Worm (Caenorhabditis elegans) whole organism, mixed stage, embryonic: ENCODE results near the gene nsph-1.1.

ENCODE experiments used
- M03D4.4 ChIP-seq: sonication (generic microtip); optimal IDR thresholded peaks from 2 replicates; lab custom pipeline; 2017; ENCODE audit warnings: mild to moderate bottlenecking, missing genetic modification characterization, missing compliant biosample characterization
- bed-3 ChIP-seq: fragments of 200-800 bp; sonication (Bioruptor generic); optimal IDR thresholded peaks from 3 replicates; lab custom pipeline; 2018; ENCODE audit warnings: mild to moderate bottlenecking, missing genetic modification characterization, moderate library complexity, missing compliant biosample characterization
- blmp-1 ChIP-seq: fragments of 150-350 bp; optimal IDR thresholded peaks from 2 replicates; lab custom pipeline; 2014; ENCODE audit warnings: missing biosample characterization, missing genetic modification characterization
- ceh-39 ChIP-seq: fragments of 150-350 bp; optimal IDR thresholded peaks from 2 replicates; lab custom pipeline; 2014; ENCODE audit warnings: missing biosample characterization, missing genetic modification characterization
- ceh-43 ChIP-seq: fragments of 200-800 bp; sonication (Bioruptor generic); optimal IDR thresholded peaks from 2 replicates; lab custom pipeline; 2018; ENCODE audit warnings: mild to moderate bottlenecking, missing genetic modification characterization, moderate library complexity, missing compliant biosample characterization
- ceh-83 ChIP-seq: fragments of 200-800 bp; sonication (Bioruptor generic); optimal IDR thresholded peaks from 2 replicates; lab custom pipeline; 2018; ENCODE audit warnings: mild to moderate bottlenecking, missing genetic modification characterization, missing compliant biosample characterization
- ces-1 ChIP-seq: fragments of 150-350 bp; optimal IDR thresholded peaks from 2 replicates; lab custom pipeline; 2014; ENCODE audit warnings: missing biosample characterization, missing genetic modification reagents, missing genetic modification characterization
- cnd-1 ChIP-seq: fragments of 200-800 bp; sonication (Bioruptor generic); optimal IDR thresholded peaks from 2 replicates; lab custom pipeline; 2018; ENCODE audit warnings: mild to moderate bottlenecking, missing genetic modification characterization, missing compliant biosample characterization
- drap-1 ChIP-seq: fragments of 200-800 bp; sonication (Bioruptor generic); optimal IDR thresholded peaks from 3 replicates; lab custom pipeline; 2018; ENCODE audit warnings: mild to moderate bottlenecking, missing genetic modification characterization, missing compliant biosample characterization
- elt-1 ChIP-seq: sonication (generic microtip); optimal IDR thresholded peaks from 2 replicates; lab custom pipeline; 2017; ENCODE audit warnings: missing genetic modification characterization, mild to moderate bottlenecking, missing compliant biosample characterization, antibody characterized with exemption, moderate library complexity, borderline replicate concordance; ENCODE audit not compliant: insufficient read depth
- elt-3 ChIP-seq: fragments of 150-350 bp; optimal IDR thresholded peaks from 2 replicates; lab custom pipeline; 2014; ENCODE audit warnings: missing biosample characterization, missing genetic modification characterization
- flh-1 ChIP-seq: fragments of 200-800 bp; sonication (Bioruptor generic); optimal IDR thresholded peaks from 2 replicates; lab custom pipeline; 2018; ENCODE audit warnings: mild to moderate bottlenecking, missing genetic modification characterization, moderate library complexity, missing compliant biosample characterization
- ham-2 ChIP-seq: fragments of 200-800 bp; sonication (Bioruptor generic); optimal IDR thresholded peaks from 2 replicates; lab custom pipeline; 2018; ENCODE audit warnings: mild to moderate bottlenecking, missing genetic modification characterization, missing compliant biosample characterization
- hlh-1 ChIP-seq: fragments of 150-350 bp; optimal IDR thresholded peaks from 2 replicates; lab custom pipeline; 2014; ENCODE audit warnings: missing biosample characterization, missing genetic modification reagents, missing genetic modification characterization
- lin-13 ChIP-seq: fragments of 150-350 bp; optimal IDR thresholded peaks from 2 replicates; lab custom pipeline; 2014; ENCODE audit warnings: missing biosample characterization, missing genetic modification characterization
- lin-32 ChIP-seq: fragments of 200-800 bp; sonication (Bioruptor generic); optimal IDR thresholded peaks from 2 replicates; lab custom pipeline; 2018; ENCODE audit warnings: mild to moderate bottlenecking, missing genetic modification characterization, missing compliant biosample characterization
- lsy-2 ChIP-seq: fragments of 150-350 bp; optimal IDR thresholded peaks from 2 replicates; lab custom pipeline; 2014; ENCODE audit warnings: missing biosample characterization, missing genetic modification characterization
- mab-5 ChIP-seq: fragments of 150-350 bp; optimal IDR thresholded peaks from 2 replicates; lab custom pipeline; 2014; ENCODE audit warnings: missing biosample characterization, missing genetic modification characterization
- mep-1 ChIP-seq: fragments of 150-350 bp; optimal IDR thresholded peaks from 2 replicates; lab custom pipeline; 2017; ENCODE audit warnings: missing biosample characterization, missing genetic modification reagents, missing genetic modification characterization, inconsistent platforms
- mls-2 ChIP-seq: sonication (generic microtip); optimal IDR thresholded peaks from 2 replicates; lab custom pipeline; 2016; ENCODE audit warnings: mild to moderate bottlenecking, missing genetic modification characterization, moderate library complexity, missing compliant biosample characterization
- nhr-12 ChIP-seq: fragments of 150-350 bp; optimal IDR thresholded peaks from 2 replicates; lab custom pipeline; 2014; ENCODE audit warnings: missing biosample characterization, missing genetic modification characterization
- nhr-2 ChIP-seq: fragments of 150-350 bp; optimal IDR thresholded peaks from 2 replicates; lab custom pipeline; 2014; ENCODE audit warnings: missing biosample characterization, missing genetic modification characterization
- nhr-237 ChIP-seq: fragments of 150-350 bp; optimal IDR thresholded peaks from 2 replicates; lab custom pipeline; 2014; ENCODE audit warnings: missing biosample characterization, missing genetic modification characterization
- nhr-28 ChIP-seq: fragments of 150-350 bp; optimal IDR thresholded peaks from 2 replicates; lab custom pipeline; 2014; ENCODE audit warnings: missing biosample characterization, missing genetic modification characterization
- nhr-76 ChIP-seq: sonication (generic microtip); optimal IDR thresholded peaks from 2 replicates; lab custom pipeline; 2017; ENCODE audit warnings: missing biosample characterization, missing genetic modification characterization
- pha-4 ChIP-seq: fragments of 150-350 bp; optimal IDR thresholded peaks from 2 replicates; lab custom pipeline; 2018; ENCODE audit warnings: missing biosample characterization, missing genetic modification reagents, missing genetic modification characterization
- sem-2 ChIP-seq: fragments of 200-800 bp; sonication (Bioruptor generic); optimal IDR thresholded peaks from 2 replicates; lab custom pipeline; 2018; ENCODE audit warnings: mild to moderate bottlenecking, missing genetic modification characterization, missing compliant biosample characterization
- snpc-4 ChIP-seq: fragments of 150-350 bp; optimal IDR thresholded peaks from 2 replicates; lab custom pipeline; 2014; ENCODE audit warnings: missing biosample characterization, missing genetic modification characterization
- sptf-1 ChIP-seq: sonication (generic microtip); optimal IDR thresholded peaks from 2 replicates; lab custom pipeline; 2017; ENCODE audit warnings: mild to moderate bottlenecking, missing genetic modification characterization, moderate library complexity, missing compliant biosample characterization
- tbx-8 ChIP-seq: fragments of 200-800 bp; sonication (Bioruptor generic); optimal IDR thresholded peaks from 2 replicates; lab custom pipeline; 2018; ENCODE audit warnings: mild to moderate bottlenecking, missing genetic modification characterization, moderate library complexity, missing compliant biosample characterization
- unc-120 ChIP-seq: sonication (generic microtip); optimal IDR thresholded peaks from 2 replicates; lab custom pipeline; 2017; ENCODE audit warnings: missing genetic modification characterization, missing compliant biosample characterization; ENCODE audit not compliant: poor library complexity, severe bottlenecking
- unc-39 ChIP-seq: fragments of 150-350 bp; optimal IDR thresholded peaks from 2 replicates; lab custom pipeline; 2014; ENCODE audit warnings: missing biosample characterization, missing genetic modification characterization
- unc-62 ChIP-seq: fragments of 150-350 bp; optimal IDR thresholded peaks from 2 replicates; lab custom pipeline; 2014; ENCODE audit warnings: missing biosample characterization, missing genetic modification reagents, missing genetic modification characterization
- zip-8 ChIP-seq: fragments of 150-350 bp; optimal IDR thresholded peaks from 2 replicates; lab custom pipeline; 2014; ENCODE audit warnings: missing biosample characterization, missing genetic modification characterization
- ztf-11 ChIP-seq: fragments of 150-350 bp; optimal IDR thresholded peaks from 2 replicates; lab custom pipeline; 2014; ENCODE audit warnings: missing biosample characterization, missing genetic modification characterization

The nsph-1.1 gene

DNA sequence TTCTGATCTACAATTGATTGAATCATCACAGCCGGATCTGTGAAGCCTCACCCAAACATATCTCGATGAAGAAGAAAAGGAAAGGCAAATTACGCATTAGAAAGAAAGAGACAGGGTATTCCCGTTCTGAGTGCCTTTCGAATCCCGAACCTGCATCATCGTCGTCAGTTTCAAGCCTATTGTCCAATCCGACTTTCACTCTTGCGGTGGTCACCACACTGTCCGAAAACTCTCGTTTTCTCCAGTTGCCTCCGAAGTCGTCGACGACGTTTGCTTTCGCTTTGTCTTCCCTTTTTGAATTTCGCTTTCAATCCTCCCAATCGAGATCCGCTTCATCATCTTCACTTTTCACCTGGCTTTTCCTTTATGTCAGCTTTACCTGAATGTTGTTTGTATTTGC is 17.5 kb upstream of the nsph-1.1 start:
- peak; percentile 80 for TF ChIP-seq ham-2 (GFP tag; lab: Kevin White, UChicago)
- TF ChIP-seq elt-1, result peak; percentile 58
- no peak for TF ChIP-seq mep-1 (tag; lab: Kevin White, UChicago)
- no peak for TF ChIP-seq nhr-2 (tag; lab: Kevin White, UChicago)
- TF ChIP-seq blmp-1 (tag; lab: Kevin White, UChicago), result peak; percentile 99
- TF ChIP-seq, all 35 proteins: peak for 3

DNA sequence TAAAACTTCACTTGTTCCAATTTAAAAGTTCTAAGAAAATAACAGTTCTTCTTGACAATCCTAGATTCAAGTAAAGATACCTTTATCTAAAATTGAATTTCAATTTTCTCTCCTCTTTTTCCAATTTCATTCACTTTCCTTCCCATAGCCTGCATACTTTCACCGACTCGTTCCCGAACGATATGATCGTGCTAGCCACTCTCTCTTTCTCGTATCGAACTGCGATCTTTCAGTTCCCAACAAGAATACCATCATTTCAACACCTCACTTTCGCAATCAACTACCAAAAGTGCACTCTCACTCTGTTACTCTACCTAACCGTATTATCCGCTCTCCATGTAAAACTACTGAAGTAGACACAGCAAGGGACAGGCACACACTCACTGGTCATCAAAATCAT is 16.5 kb upstream of the nsph-1.1 start:
- TF ChIP-seq nhr-28 (tag; lab: Kevin White, UChicago) (no peak), ces-1 (GFP tag; lab: Kevin White, UChicago) (no peak), M03D4.4 (tag; lab: Kevin White, UChicago) (no peak), lin-13 (tag; lab: Kevin White, UChicago) (no peak), snpc-4 (tag; lab: Kevin White, UChicago) (no peak), unc-39 (tag; lab: Kevin White, UChicago) (no peak), ham-2 (GFP tag; lab: Kevin White, UChicago) (no peak), nhr-237 (tag; lab: Kevin White, UChicago) (no peak), ztf-11 (tag; lab: Kevin White, UChicago) (no peak), cnd-1 (tag; lab: Kevin White, UChicago) (no peak), sptf-1 (tag; lab: Kevin White, UChicago) (no peak), ceh-83 (GFP tag; lab: Kevin White, UChicago) (no peak), hlh-1 (tag; lab: Kevin White, UChicago) (no peak), elt-1 (no peak), mab-5 (no peak), ceh-43 (GFP tag; lab: Kevin White, UChicago) (no peak), unc-62 (GFP tag; lab: Kevin White, UChicago) (no peak), lin-32 (no peak), nhr-2 (tag; lab: Kevin White, UChicago) (no peak), nhr-12 (tag; lab: Kevin White, UChicago) (no peak)
- TF ChIP-seq, all 35 proteins: peak for 0

DNA sequence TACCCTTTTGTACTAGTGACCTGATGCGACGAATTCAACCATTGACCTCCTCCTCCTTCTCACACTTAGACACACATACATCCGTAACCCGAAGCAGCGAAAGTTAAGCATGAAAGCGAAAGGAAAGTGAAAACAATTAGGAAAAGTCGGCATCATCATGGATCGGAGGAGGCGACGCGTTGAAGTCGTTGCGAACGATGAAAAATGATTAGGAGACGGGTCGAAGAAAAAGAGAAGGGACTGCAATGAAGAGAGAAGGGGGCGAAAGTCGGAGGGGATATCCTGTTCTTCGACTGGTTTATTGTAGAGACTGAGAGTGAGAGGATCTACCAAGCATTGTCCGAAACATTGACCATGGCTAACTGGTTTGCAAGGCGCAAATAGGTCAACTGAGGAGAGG is 15.5 kb upstream of the nsph-1.1 start:
- no peak for TF ChIP-seq unc-120 (tag; lab: Kevin White, UChicago)
- peak; percentile 100 for TF ChIP-seq blmp-1 (tag; lab: Kevin White, UChicago)
- peak; percentile 99 for TF ChIP-seq ham-2 (GFP tag; lab: Kevin White, UChicago)
- no peak for TF ChIP-seq nhr-76 (tag; lab: Kevin White, UChicago)
- no peak for TF ChIP-seq mls-2 (tag; lab: Kevin White, UChicago)
- no peak for TF ChIP-seq tbx-8 (GFP tag; lab: Kevin White, UChicago)
- TF ChIP-seq flh-1 (GFP tag; lab: Kevin White, UChicago), result no peak
- TF ChIP-seq M03D4.4 (tag; lab: Kevin White, UChicago), result no peak
- no peak for TF ChIP-seq unc-39 (tag; lab: Kevin White, UChicago)
- TF ChIP-seq ztf-11 (tag; lab: Kevin White, UChicago), result no peak
- TF ChIP-seq ceh-43 (GFP tag; lab: Kevin White, UChicago), result no peak
- no peak for TF ChIP-seq bed-3
- no peak for TF ChIP-seq elt-3 (tag; lab: Kevin White, UChicago)
- TF ChIP-seq lsy-2 (tag; lab: Kevin White, UChicago), result no peak
- TF ChIP-seq mab-5, result no peak
- no peak for TF ChIP-seq hlh-1 (tag; lab: Kevin White, UChicago)
- no peak for TF ChIP-seq nhr-28 (tag; lab: Kevin White, UChicago)
- TF ChIP-seq nhr-2 (tag; lab: Kevin White, UChicago), result no peak
- peak; percentile 8 for TF ChIP-seq nhr-237 (tag; lab: Kevin White, UChicago)
- TF ChIP-seq lin-32, result no peak
- no peak for TF ChIP-seq pha-4 (tag; lab: Kevin White, UChicago)
- no peak for TF ChIP-seq ces-1 (GFP tag; lab: Kevin White, UChicago)
- no peak for TF ChIP-seq drap-1 (GFP tag; lab: Kevin White, UChicago)
- no peak for TF ChIP-seq ceh-39
- TF ChIP-seq ceh-83 (GFP tag; lab: Kevin White, UChicago), result no peak
- TF ChIP-seq nhr-12 (tag; lab: Kevin White, UChicago), result no peak
- peak; percentile 5 for TF ChIP-seq mep-1 (tag; lab: Kevin White, UChicago)
- TF ChIP-seq elt-1, result peak; percentile 1
- no peak for TF ChIP-seq zip-8 (tag; lab: Kevin White, UChicago)
- no peak for TF ChIP-seq snpc-4 (tag; lab: Kevin White, UChicago)
- TF ChIP-seq sem-2, result no peak
- no peak for TF ChIP-seq cnd-1 (tag; lab: Kevin White, UChicago)
- TF ChIP-seq lin-13 (tag; lab: Kevin White, UChicago), result no peak
- TF ChIP-seq unc-62 (GFP tag; lab: Kevin White, UChicago), result no peak
